Worm (Caenorhabditis elegans): Measurements from ENCODE around the gene C55A1.11.

- TF ChIP-seq him-1 (tag; optimal IDR thresholded peaks at IDR 0.05) (no peak), W03F9.2 (tag; optimal IDR thresholded peaks at IDR 0.05) (no peak)
Observed at ce11 chrV:15673707-15674106, 48.0 kb downstream of the C55A1.11 start, which contains the start of gene nhr-51.
